Worm (Caenorhabditis elegans) whole organism, early embryonic: ENCODE results near the gene gly-11.

ENCODE experiments used
- F13C5.2 ChIP-seq: sonication (generic microtip); optimal IDR thresholded peaks from 2 replicates; lab custom pipeline; 2017; ENCODE audit warnings: mild to moderate bottlenecking, missing genetic modification characterization, inconsistent platforms, missing compliant biosample characterization
- aly-1 ChIP-seq: sonication (generic microtip); optimal IDR thresholded peaks from 2 replicates; lab custom pipeline; 2016; ENCODE audit warnings: missing genetic modification characterization, missing compliant biosample characterization
- ama-1 ChIP-seq: fragments of 150-350 bp; optimal IDR thresholded peaks from 2 replicates; lab custom pipeline; 2014
- ceh-13 ChIP-seq: fragments of 200-800 bp; sonication (Bioruptor generic); optimal IDR thresholded peaks from 2 replicates; lab custom pipeline; 2018; ENCODE audit warnings: mild to moderate bottlenecking, missing genetic modification characterization, missing compliant biosample characterization
- flt-1 ChIP-seq: fragments of 200-800 bp; sonication (Bioruptor generic); IDR thresholded peaks from 2 replicates; pipeline ENCODE4 v1.3.6; 2022; ENCODE audit warnings: missing genetic modification characterization, missing compliant biosample characterization
- hmbx-1 ChIP-seq: sonication (generic microtip); optimal IDR thresholded peaks from 2 replicates; lab custom pipeline; 2016; ENCODE audit warnings: mild to moderate bottlenecking, missing genetic modification characterization, missing compliant biosample characterization
- hmg-4 ChIP-seq: fragments of 200-800 bp; sonication (Bioruptor generic); optimal IDR thresholded peaks from 2 replicates; lab custom pipeline; 2018; ENCODE audit warnings: mild to moderate bottlenecking, missing genetic modification characterization, missing compliant biosample characterization
- hnd-1 ChIP-seq: sonication (generic microtip); optimal IDR thresholded peaks from 2 replicates; lab custom pipeline; 2016; ENCODE audit warnings: missing genetic modification characterization, missing compliant biosample characterization
- scrt-1 ChIP-seq: fragments of 200-800 bp; sonication (Bioruptor generic); IDR thresholded peaks from 2 replicates; pipeline ENCODE4 v1.3.6; 2022; ENCODE audit warnings: missing genetic modification characterization, missing compliant biosample characterization
- tbx-11 ChIP-seq: fragments of 200-800 bp; sonication (Bioruptor generic); IDR thresholded peaks from 2 replicates; pipeline ENCODE4 v1.3.6; 2022; ENCODE audit warnings: missing genetic modification characterization, missing compliant biosample characterization
- tra-4 ChIP-seq: sonication (generic microtip); optimal IDR thresholded peaks from 2 replicates; lab custom pipeline; 2017; ENCODE audit warnings: missing genetic modification characterization, missing compliant biosample characterization

ce11 chrIII:12151100-12151499 lies 25.9 kb downstream of the gly-11 start:
- TF ChIP-seq hnd-1 (tag; lab: Kevin White, UChicago) (no peak), ceh-13 (GFP tag; lab: Kevin White, UChicago) (no peak), ama-1 (no peak), hmbx-1 (tag; lab: Kevin White, UChicago) (no peak), aly-1 (no peak), scrt-1 (GFP tag; lab: Robert Waterston, UW) (no peak), flt-1 (no peak), hmg-4 (no peak), F13C5.2 (tag; lab: Kevin White, UChicago) (no peak), tbx-11 (GFP tag; lab: Robert Waterston, UW) (no peak), tra-4 (tag; lab: Kevin White, UChicago) (no peak)
